Worm (Caenorhabditis elegans) whole organism, L4 larva: Measurements from ENCODE around the gene Y54G2A.72.
A peak's percentile ranks its signal among the peaks of the same experiment; 100 is the strongest.
"Not testable (repeated sequence)": the region's sequence is repeated elsewhere in the genome, so short reads cannot be mapped to it uniquely, and the experiment has no call there.

Experiments
- F10B5.3 ChIP-seq: sonication (generic microtip); optimal IDR thresholded peaks from 2 replicates; lab custom pipeline; 2016; ENCODE audit warnings: mild to moderate bottlenecking, missing genetic modification characterization, missing compliant biosample characterization
- ceh-62 ChIP-seq: sonication (generic microtip); optimal IDR thresholded peaks from 2 replicates; lab custom pipeline; 2017; ENCODE audit warnings: missing biosample characterization, missing genetic modification characterization
- ceh-82 ChIP-seq: sonication (generic microtip); optimal IDR thresholded peaks from 2 replicates; lab custom pipeline; 2017; ENCODE audit warnings: missing biosample characterization, missing genetic modification characterization
- daf-12 ChIP-seq: fragments of 150-350 bp; optimal IDR thresholded peaks from 2 replicates; lab custom pipeline; 2014; ENCODE audit warnings: missing biosample characterization, missing genetic modification reagents, missing genetic modification characterization
- egl-27 ChIP-seq: sonication (generic microtip); optimal IDR thresholded peaks from 3 replicates; lab custom pipeline; 2017; ENCODE audit warnings: missing biosample characterization, missing genetic modification reagents, missing genetic modification characterization
- hlh-30 ChIP-seq: sonication (generic microtip); optimal IDR thresholded peaks from 2 replicates; lab custom pipeline; 2017; ENCODE audit warnings: antibody characterized with exemption, mild to moderate bottlenecking, missing genetic modification characterization, missing compliant biosample characterization; ENCODE audit not compliant: insufficient read depth
- jun-1 ChIP-seq: fragments of 150-350 bp; optimal IDR thresholded peaks from 2 replicates; lab custom pipeline; 2014; ENCODE audit warnings: missing biosample characterization, missing genetic modification reagents, missing genetic modification characterization
- lin-15B ChIP-seq: fragments of 150-350 bp; sonication (generic microtip); optimal IDR thresholded peaks from 3 replicates; lab custom pipeline; 2014; ENCODE audit warnings: missing biosample characterization, missing genetic modification characterization
- lin-39 ChIP-seq: fragments of 150-350 bp; optimal IDR thresholded peaks from 2 replicates; lab custom pipeline; 2014; ENCODE audit warnings: missing biosample characterization, missing genetic modification reagents, missing genetic modification characterization
- nhr-77 ChIP-seq: fragments of 150-350 bp; optimal IDR thresholded peaks from 2 replicates; lab custom pipeline; 2014; ENCODE audit warnings: missing biosample characterization, missing genetic modification characterization
- pha-4 ChIP-seq, 2 experiments: fragments of 150-350 bp in 1 of 2; fragments of 200-800 bp in 1 of 2; sonication (Bioruptor generic) in 1 of 2; IDR thresholded peaks in 1 of 2; optimal IDR thresholded peaks in 1 of 2; 2 replicates each; pipeline versions ENCODE4 v1.3.6 to Lab custom; 2014 to 2022; ENCODE audit warnings: missing genetic modification characterization in 2 of 2, missing genetic modification reagents in 2 of 2, missing biosample characterization in 1 of 2, missing compliant biosample characterization in 1 of 2
- rbr-2 ChIP-seq: sonication (generic microtip); optimal IDR thresholded peaks from 2 replicates; lab custom pipeline; 2016; ENCODE audit warnings: missing genotype, missing genetic modification characterization, missing compliant biosample characterization
- snpc-1.2 ChIP-seq: fragments of 200-800 bp; sonication (Bioruptor generic); IDR thresholded peaks from 2 replicates; pipeline ENCODE4 v1.3.6; 2022; ENCODE audit warnings: missing genetic modification reagents, missing genetic modification characterization, missing compliant biosample characterization
- unc-39 ChIP-seq: sonication (generic microtip); optimal IDR thresholded peaks from 2 replicates; lab custom pipeline; 2017; ENCODE audit warnings: missing biosample characterization, missing genetic modification characterization

- TF ChIP-seq ceh-62 (tag; lab: Kevin White, UChicago); egl-27 (tag; lab: Kevin White, UChicago); jun-1 (tag; lab: Kevin White, UChicago); F10B5.3 (tag; lab: Kevin White, UChicago); hlh-30 (tag; lab: Kevin White, UChicago); nhr-77 (tag; lab: Kevin White, UChicago); ceh-82 (tag; lab: Kevin White, UChicago); lin-39 (tag; lab: Kevin White, UChicago); rbr-2 (tag; lab: Kevin White, UChicago); daf-12 (tag; lab: Kevin White, UChicago); pha-4 (tag; optimal IDR thresholded peaks at IDR 0.05; lab: Kevin White, UChicago); unc-39 (tag; lab: Kevin White, UChicago); lin-15B (tag; lab: Kevin White, UChicago): not testable (repeated sequence)
- TF ChIP-seq snpc-1.2 (GFP tag; lab: Robert Waterston, UW): 0 out of 2 replicates have a peak, but pooled peaks have one; percentile 51
- TF ChIP-seq pha-4 (GFP tag; IDR thresholded peaks at IDR 0.05; lab: Robert Waterston, UW): peak; percentile 65
Observed at ce11 chrIV:2755472-2755871, 22.5 kb upstream of the Y54G2A.72 start.
